Fruit fly (Drosophila melanogaster) whole organism, embryonic: ENCODE results near the gene Gycbeta100B.

Experiments used
- Atf3 ChIP-seq: fragments of 200-800 bp; sonication (Bioruptor generic); optimal IDR thresholded peaks from 3 replicates; lab custom pipeline; 2016; ENCODE audit warnings: missing biosample characterization, missing genetic modification characterization
- CG10274 ChIP-seq: fragments of 200-800 bp; sonication (Bioruptor generic); optimal IDR thresholded peaks from 3 replicates; lab custom pipeline; 2017; ENCODE audit warnings: missing biosample characterization, mild to moderate bottlenecking, missing genetic modification characterization
- CG10366 ChIP-seq: fragments of 200-800 bp; sonication (Bioruptor generic); IDR thresholded peaks from 2 replicates; pipeline ENCODE4 v1.3.6; 2022; ENCODE audit warnings: missing biosample characterization, missing genetic modification characterization
- CG10959 ChIP-seq: fragments of 200-800 bp; sonication (Bioruptor generic); IDR thresholded peaks from 2 replicates; pipeline ENCODE4 v1.3.6; 2022; ENCODE audit warnings: missing biosample characterization, missing genetic modification characterization
- CG12071 ChIP-seq: fragments of 200-800 bp; sonication (Bioruptor generic); optimal IDR thresholded peaks from 3 replicates; lab custom pipeline; 2018; ENCODE audit warnings: missing biosample characterization, mild to moderate bottlenecking, missing genetic modification characterization
- CG12219 ChIP-seq: fragments of 200-800 bp; sonication (Bioruptor generic); optimal IDR thresholded peaks from 3 replicates; lab custom pipeline; 2018; ENCODE audit warnings: missing biosample characterization, mild to moderate bottlenecking, missing genetic modification characterization
- CG12659 ChIP-seq: fragments of 200-800 bp; sonication (Bioruptor generic); optimal IDR thresholded peaks from 3 replicates; lab custom pipeline; 2017; ENCODE audit warnings: mild to moderate bottlenecking, missing biosample characterization, missing genetic modification reagents, missing genetic modification characterization
- CG15696 ChIP-seq: fragments of 200-800 bp; sonication (Bioruptor generic); optimal IDR thresholded peaks from 2 replicates; lab custom pipeline; 2019; ENCODE audit warnings: missing biosample characterization, mild to moderate bottlenecking, missing genetic modification characterization, moderate library complexity
- CG16779 ChIP-seq: fragments of 200-800 bp; sonication (Bioruptor generic); IDR thresholded peaks from 2 replicates; pipeline ENCODE4 v1.3.6; 2022; ENCODE audit warnings: missing biosample characterization, missing genetic modification characterization
- CG30403 ChIP-seq: fragments of 200-800 bp; sonication (Bioruptor generic); optimal IDR thresholded peaks from 3 replicates; lab custom pipeline; 2016; ENCODE audit warnings: missing biosample characterization, missing genetic modification characterization
- CG32532 ChIP-seq: fragments of 200-800 bp; sonication (Bioruptor generic); IDR thresholded peaks from 2 replicates; pipeline ENCODE4 v1.3.6; 2022; ENCODE audit warnings: missing biosample characterization, missing genetic modification characterization
- CG33213 ChIP-seq: fragments of 200-800 bp; sonication (Bioruptor generic); optimal IDR thresholded peaks from 3 replicates; lab custom pipeline; 2016; ENCODE audit warnings: missing biosample characterization, missing genetic modification characterization
- CG4328 ChIP-seq: fragments of 200-800 bp; sonication (Bioruptor generic); optimal IDR thresholded peaks from 3 replicates; lab custom pipeline; 2017; ENCODE audit warnings: missing biosample characterization, missing genetic modification reagents, missing genetic modification characterization
- CG4360 ChIP-seq: fragments of 200-800 bp; sonication (Bioruptor generic); IDR thresholded peaks from 2 replicates; pipeline ENCODE4 v1.3.6; 2022; ENCODE audit warnings: missing biosample characterization, missing genetic modification characterization
- CG4617 ChIP-seq: fragments of 200-800 bp; sonication (Bioruptor generic); optimal IDR thresholded peaks from 3 replicates; lab custom pipeline; 2016; ENCODE audit warnings: missing biosample characterization, missing genetic modification characterization, borderline replicate concordance
- CG5180 ChIP-seq: fragments of 200-800 bp; sonication (Bioruptor generic); optimal IDR thresholded peaks from 3 replicates; lab custom pipeline; 2017; ENCODE audit warnings: missing biosample characterization, missing genetic modification characterization, mild to moderate bottlenecking, moderate library complexity, missing genetic modification reagents
- CG5245 ChIP-seq: fragments of 200-800 bp; sonication (Bioruptor generic); optimal IDR thresholded peaks from 3 replicates; lab custom pipeline; 2016; ENCODE audit warnings: missing biosample characterization, missing genetic modification characterization
- CG7357 ChIP-seq: fragments of 200-800 bp; sonication (Bioruptor generic); IDR thresholded peaks from 3 replicates; pipeline ENCODE4 v1.3.6; 2022; ENCODE audit warnings: missing biosample characterization, missing genetic modification characterization
- CG7963 ChIP-seq: fragments of 200-800 bp; sonication (Bioruptor generic); IDR thresholded peaks from 3 replicates; pipeline ENCODE4 v1.3.6; 2022; ENCODE audit warnings: missing biosample characterization, missing genetic modification characterization; ENCODE audit not compliant: partially characterized antibody
- CG9727 ChIP-seq: fragments of 200-800 bp; sonication (Bioruptor generic); optimal IDR thresholded peaks from 3 replicates; lab custom pipeline; 2017; ENCODE audit warnings: missing biosample characterization, mild to moderate bottlenecking, missing genetic modification characterization
- CG9817 ChIP-seq: fragments of 200-800 bp; sonication (Bioruptor generic); optimal IDR thresholded peaks from 2 replicates; lab custom pipeline; 2018; ENCODE audit warnings: missing biosample characterization, mild to moderate bottlenecking, missing genetic modification characterization, moderate library complexity
- CG9932 ChIP-seq: fragments of 200-800 bp; sonication (Bioruptor generic); IDR thresholded peaks from 2 replicates; pipeline ENCODE4 v1.3.6; 2022; ENCODE audit warnings: missing biosample characterization, missing genetic modification characterization
- Camta ChIP-seq: fragments of 200-800 bp; sonication (Bioruptor generic); optimal IDR thresholded peaks from 2 replicates; lab custom pipeline; 2016; ENCODE audit warnings: missing biosample characterization, missing genetic modification characterization
- Dp ChIP-seq: fragments of 200-800 bp; sonication (Bioruptor generic); optimal IDR thresholded peaks from 2 replicates; lab custom pipeline; 2018; ENCODE audit warnings: missing biosample characterization, mild to moderate bottlenecking, missing genetic modification characterization, moderate library complexity
- Eip74EF ChIP-seq, 2 experiments: fragments of 200-800 bp in 1 of 2; fragments of >200 bp in 1 of 2; sonication (Bioruptor generic) in 1 of 2; optimal IDR thresholded peaks; 2 replicates each; lab custom pipeline; 2017 to 2019; ENCODE audit warnings: missing biosample characterization in 2 of 2, missing genetic modification characterization in 2 of 2, mild to moderate bottlenecking in 1 of 2, moderate library complexity in 1 of 2
- Gug ChIP-seq: fragments of 200-800 bp; sonication (Bioruptor generic); IDR thresholded peaks from 4 replicates; pipeline ENCODE4 v1.3.6; 2022; ENCODE audit warnings: missing biosample characterization, missing genetic modification characterization
- Hmx ChIP-seq: fragments of 200-800 bp; sonication (Bioruptor generic); optimal IDR thresholded peaks from 2 replicates; lab custom pipeline; 2016; ENCODE audit warnings: missing biosample characterization, missing genetic modification characterization
- Myb ChIP-seq: fragments of 200-800 bp; sonication (Bioruptor generic); optimal IDR thresholded peaks from 2 replicates; lab custom pipeline; 2016; ENCODE audit warnings: missing biosample characterization, missing genetic modification characterization
- PHDP ChIP-seq: fragments of 200-800 bp; sonication (Bioruptor generic); optimal IDR thresholded peaks from 3 replicates; lab custom pipeline; 2018; ENCODE audit warnings: missing biosample characterization, mild to moderate bottlenecking, missing genetic modification characterization, moderate library complexity
- Rx ChIP-seq: fragments of 200-800 bp; sonication (Bioruptor generic); IDR thresholded peaks from 2 replicates; pipeline ENCODE4 v1.3.6; 2022; ENCODE audit warnings: missing biosample characterization, missing genetic modification characterization
- TFAM ChIP-seq: fragments of 200-800 bp; sonication (Bioruptor generic); optimal IDR thresholded peaks from 2 replicates; lab custom pipeline; 2017; ENCODE audit warnings: missing biosample characterization, missing genetic modification characterization, inconsistent platforms
- corto ChIP-seq: fragments of 200-800 bp; sonication (Bioruptor generic); optimal IDR thresholded peaks from 2 replicates; lab custom pipeline; 2016; ENCODE audit warnings: missing biosample characterization, mild to moderate bottlenecking, missing genetic modification characterization, moderate library complexity
- crp ChIP-seq, 2 experiments: fragments of 200-800 bp; sonication (Bioruptor generic); optimal IDR thresholded peaks; 2 replicates in 1 of 2; 3 replicates in 1 of 2; lab custom pipeline; 2017; ENCODE audit warnings: missing biosample characterization in 2 of 2, missing genetic modification characterization in 2 of 2, mild to moderate bottlenecking in 1 of 2, moderate library complexity in 1 of 2
- grn ChIP-seq: fragments of 200-800 bp; sonication (Bioruptor generic); optimal IDR thresholded peaks from 3 replicates; lab custom pipeline; 2017; ENCODE audit warnings: missing biosample characterization, missing genetic modification characterization
- gro ChIP-seq: fragments of 200-800 bp; sonication (Bioruptor generic); optimal IDR thresholded peaks from 2 replicates; lab custom pipeline; 2016; ENCODE audit warnings: missing biosample characterization, missing genetic modification characterization
- gsb-n ChIP-seq: fragments of 200-800 bp; sonication (Bioruptor generic); optimal IDR thresholded peaks from 3 replicates; lab custom pipeline; 2018; ENCODE audit warnings: missing biosample characterization, mild to moderate bottlenecking, missing genetic modification characterization
- h ChIP-seq: fragments of >200 bp; optimal IDR thresholded peaks from 2 replicates; lab custom pipeline; 2017
- insv ChIP-seq, 2 experiments: fragments of 200-800 bp; sonication (Bioruptor generic); optimal IDR thresholded peaks; 3 replicates each; lab custom pipeline; 2016 to 2018; ENCODE audit warnings: missing biosample characterization in 2 of 2, missing genetic modification characterization in 2 of 2
- jigr1 ChIP-seq: fragments of 200-800 bp; sonication (Bioruptor generic); IDR thresholded peaks from 3 replicates; pipeline ENCODE4 v1.3.6; 2022; ENCODE audit warnings: missing biosample characterization, missing genetic modification characterization
- kah ChIP-seq: fragments of 200-800 bp; sonication (Bioruptor generic); optimal IDR thresholded peaks from 2 replicates; lab custom pipeline; 2018; ENCODE audit warnings: missing biosample characterization, mild to moderate bottlenecking, missing genetic modification characterization
- mirr ChIP-seq: fragments of 200-800 bp; sonication (Bioruptor generic); optimal IDR thresholded peaks from 3 replicates; lab custom pipeline; 2018; ENCODE audit warnings: missing biosample characterization, mild to moderate bottlenecking, missing genetic modification characterization
- salm ChIP-seq: fragments of 200-800 bp; sonication (Bioruptor generic); optimal IDR thresholded peaks from 2 replicates; lab custom pipeline; 2018; ENCODE audit warnings: missing biosample characterization, mild to moderate bottlenecking, missing genetic modification characterization
- schlank ChIP-seq: fragments of 200-800 bp; sonication (Bioruptor generic); optimal IDR thresholded peaks from 2 replicates; lab custom pipeline; 2018; ENCODE audit warnings: missing biosample characterization, mild to moderate bottlenecking, missing genetic modification characterization
- scrt ChIP-seq: fragments of 200-800 bp; sonication (Bioruptor generic); optimal IDR thresholded peaks from 2 replicates; lab custom pipeline; 2018; ENCODE audit warnings: missing biosample characterization, mild to moderate bottlenecking, missing genetic modification characterization, moderate library complexity
- sens ChIP-seq: fragments of 200-800 bp; sonication (Bioruptor generic); peaks from one replicate; lab custom pipeline; 2016; ENCODE audit warnings: missing biosample characterization, missing genetic modification characterization
- shn ChIP-seq: fragments of 200-800 bp; sonication (Bioruptor generic); optimal IDR thresholded peaks from 3 replicates; lab custom pipeline; 2016; ENCODE audit warnings: missing biosample characterization, missing genetic modification characterization
- sob ChIP-seq: fragments of 200-800 bp; sonication (Bioruptor generic); IDR thresholded peaks from 2 replicates; pipeline ENCODE4 v1.3.6; 2022; ENCODE audit warnings: missing biosample characterization, missing genetic modification characterization
- tna ChIP-seq: fragments of 200-800 bp; sonication (Bioruptor generic); IDR thresholded peaks from 2 replicates; pipeline ENCODE4 v1.3.6; 2022; ENCODE audit warnings: missing biosample characterization, missing genetic modification characterization; ENCODE audit not compliant: partially characterized antibody
- toy ChIP-seq: fragments of 200-800 bp; sonication (Bioruptor generic); IDR thresholded peaks from 2 replicates; pipeline ENCODE4 v1.3.6; 2022; ENCODE audit warnings: missing biosample characterization, missing genetic modification characterization
- ttk ChIP-seq: fragments of 200-800 bp; sonication (Bioruptor generic); IDR thresholded peaks from 2 replicates; pipeline ENCODE4 v2.1.2; 2022; ENCODE audit warnings: missing biosample characterization, missing genetic modification characterization
- tup ChIP-seq: fragments of 200-800 bp; sonication (Bioruptor generic); optimal IDR thresholded peaks from 2 replicates; lab custom pipeline; 2016; ENCODE audit warnings: missing biosample characterization, mild to moderate bottlenecking, missing genetic modification characterization, moderate library complexity

The Gycbeta100B gene

DNA sequence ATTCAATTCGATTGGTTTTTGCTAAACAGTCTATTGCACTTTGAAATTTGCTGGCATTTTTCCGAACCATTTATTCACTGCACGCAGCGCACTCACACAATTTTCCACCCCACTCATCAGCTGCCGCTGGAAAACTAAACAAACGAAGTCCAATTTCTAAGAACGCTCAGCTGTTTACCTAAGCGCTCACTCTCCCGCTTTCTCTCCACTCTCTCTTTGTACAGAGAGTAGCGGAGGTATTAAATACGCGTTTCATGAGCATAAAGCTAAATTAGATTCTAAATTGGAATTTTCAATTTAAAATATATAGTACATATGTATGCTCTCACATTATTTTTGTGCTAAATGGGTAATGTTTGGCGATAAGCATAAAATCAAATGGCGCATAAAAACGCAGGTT lies 34.8 kb downstream of the Gycbeta100B start, which contains the start of gene stops (continued):
- TF ChIP-seq Camta (GFP tag; lab: Kevin White, UChicago) (peak; percentile 53), crp (GFP tag; optimal IDR thresholded peaks at IDR 0.05; lab: Kevin White, UChicago) (peak in 1 of 2 experiments; percentile 61), toy (GFP tag; lab: Robert Waterston, UW) (no peak), jigr1 (GFP tag; lab: Robert Waterston, UW) (no peak), grn (GFP tag; lab: Kevin White, UChicago) (no peak), Hmx (GFP tag; lab: Kevin White, UChicago) (no peak), Myb (GFP tag; lab: Kevin White, UChicago) (no peak), sens (peak; percentile 90), scrt (GFP tag; lab: Kevin White, UChicago) (no peak), mirr (GFP tag; lab: Kevin White, UChicago) (no peak), CG7357 (GFP tag; lab: Robert Waterston, UW) (no peak), CG5180 (GFP tag; lab: Kevin White, UChicago) (no peak), CG16779 (GFP tag; lab: Robert Waterston, UW) (no peak), CG32532 (GFP tag; lab: Robert Waterston, UW) (0 out of 2 replicates have a peak, but pooled peaks have one; percentile 30), CG12071 (GFP tag; lab: Kevin White, UChicago) (peak; percentile 62), shn (GFP tag; lab: Kevin White, UChicago) (peak; percentile 10), salm (tag; lab: Kevin White, UChicago) (peak; percentile 7), schlank (tag; lab: Kevin White, UChicago) (no peak), CG10274 (no peak), CG15696 (tag; lab: Kevin White, UChicago) (peak; percentile 31), ttk (GFP tag; lab: Robert Waterston, UW) (peak; percentile 23; the same call in 1 of the 2 replicates), CG9727 (GFP tag; lab: Kevin White, UChicago) (peak; percentile 41), kah (peak; percentile 34), CG10959 (no peak), Rx (GFP tag; lab: Robert Waterston, UW) (no peak), Dp (no peak), Eip74EF (GFP tag; optimal IDR thresholded peaks at IDR 0.05; lab: Kevin White, UChicago) (no peak), corto (GFP tag; lab: Kevin White, UChicago) (no peak), h (no peak), CG33213 (peak; percentile 61), insv (GFP tag; optimal IDR thresholded peaks at IDR 0.05; lab: Kevin White, UChicago) (no peak), sob (GFP tag; lab: Robert Waterston, UW) (0 out of 2 replicates have a peak, but pooled peaks have one; percentile 30), CG4328 (GFP tag; lab: Kevin White, UChicago) (no peak), Gug (GFP tag; lab: Robert Waterston, UW) (no peak), CG5245 (no peak), CG10366 (GFP tag; lab: Robert Waterston, UW) (no peak; the same call in 1 of the 2 replicates), CG9932 (no peak), TFAM (GFP tag; lab: Kevin White, UChicago) (no peak), Atf3 (no peak), CG4360 (peak; percentile 31; the same call in 1 of the 2 replicates), CG12659 (GFP tag; lab: Kevin White, UChicago) (no peak), CG12219 (peak; percentile 36), CG7963 (GFP tag; lab: Robert Waterston, UW) (no peak), gsb-n (tag; lab: Kevin White, UChicago) (peak; percentile 27), CG9817 (tag; lab: Kevin White, UChicago) (no peak), CG4617 (GFP tag; lab: Kevin White, UChicago) (no peak), CG30403 (GFP tag; lab: Kevin White, UChicago) (no peak), tna (GFP tag; lab: Robert Waterston, UW) (no peak), PHDP (peak; percentile 53), tup (GFP tag; lab: Kevin White, UChicago) (peak; percentile 18), gro (no peak)
